In genomic region chr3L:20444815-20445519, dm6 we compare ENCODE assay signal across 1 fruit fly cellular context.
TF ChIP-seq lines count a peak whose summit lies in the region.

No protein-coding gene starts in this region.

TF ChIP-seq in whole organism, embryonic, 481 proteins besides CTCF, POLR2A, EP300 and RAD21 (continued from another document and continues in another):
- peak; percentile 82 for TF ChIP-seq CG9932 (GFP tag; IDR thresholded peaks at IDR 0.05; lab: Robert Waterston, UW)
- TF ChIP-seq CG10565 (GFP tag; optimal IDR thresholded peaks at IDR 0.05; lab: Kevin White, UChicago): peak; percentile 23
- TF ChIP-seq Camta (GFP tag; optimal IDR thresholded peaks at IDR 0.05; lab: Kevin White, UChicago): peak; percentile 40
- TF ChIP-seq slbo (GFP tag; IDR thresholded peaks at IDR 0.05; lab: Robert Waterston, UW): peak; percentile 89
- peak; percentile 92 for TF ChIP-seq Awh (GFP tag; IDR thresholded peaks at IDR 0.05; lab: Robert Waterston, UW)
- TF ChIP-seq cad (GFP tag; optimal IDR thresholded peaks at IDR 0.05; lab: Kevin White, UChicago): no peak
- no peak for TF ChIP-seq CG3995 (GFP tag; optimal IDR thresholded peaks at IDR 0.05; lab: Kevin White, UChicago)
- TF ChIP-seq CG2875 (GFP tag; optimal IDR thresholded peaks at IDR 0.05; lab: Kevin White, UChicago): peak; percentile 83
- TF ChIP-seq gsb-n (tag; optimal IDR thresholded peaks at IDR 0.05; lab: Kevin White, UChicago): peak; percentile 74
- peak; percentile 69 for TF ChIP-seq CG9817 (tag; optimal IDR thresholded peaks at IDR 0.05; lab: Kevin White, UChicago)
- peak; percentile 63 for TF ChIP-seq Deaf1 (tag; optimal IDR thresholded peaks at IDR 0.05; lab: Kevin White, UChicago)
- TF ChIP-seq prd (optimal IDR thresholded peaks at IDR 0.05; lab: Kevin White, UChicago): no peak
- TF ChIP-seq prd (GFP tag; IDR thresholded peaks at IDR 0.05; lab: Robert Waterston, UW): peak; percentile 94
- no peak for TF ChIP-seq cg (GFP tag; optimal IDR thresholded peaks at IDR 0.05; lab: Kevin White, UChicago)
- peak; percentile 78 for TF ChIP-seq D19A (tag; optimal IDR thresholded peaks at IDR 0.05; lab: Kevin White, UChicago)
- TF ChIP-seq Hr51 (GFP tag; optimal IDR thresholded peaks at IDR 0.05; lab: Kevin White, UChicago): peak in 1 of 2 experiments; percentile 90
- 0 out of 3 replicates have a peak, but pooled peaks have one; percentile 15 for TF ChIP-seq hb (GFP tag; IDR thresholded peaks at IDR 0.05; lab: Robert Waterston, UW; ENCODE audit: partially characterized antibody)
- TF ChIP-seq CG10209 (GFP tag; optimal IDR thresholded peaks at IDR 0.05; lab: Kevin White, UChicago): peak; percentile 83
- TF ChIP-seq Scr (GFP tag; IDR thresholded peaks at IDR 0.05; lab: Robert Waterston, UW; ENCODE audit: partially characterized antibody): 0 out of 2 replicates have a peak, but pooled peaks have one; percentile 9
- TF ChIP-seq CG2116 (GFP tag; optimal IDR thresholded peaks at IDR 0.05; lab: Kevin White, UChicago): peak; percentile 52
- peak; percentile 28 for TF ChIP-seq psq (GFP tag; optimal IDR thresholded peaks at IDR 0.05; lab: Kevin White, UChicago)
- TF ChIP-seq CG7271 (tag; optimal IDR thresholded peaks at IDR 0.05; lab: Kevin White, UChicago): peak; percentile 71
- TF ChIP-seq CG4282 (GFP tag; optimal IDR thresholded peaks at IDR 0.05; lab: Kevin White, UChicago): peak; percentile 27
- no peak for TF ChIP-seq chinmo (GFP tag; IDR thresholded peaks at IDR 0.05; lab: Robert Waterston, UW; ENCODE audit: partially characterized antibody)
- TF ChIP-seq CkIIα-i1 (GFP tag; IDR thresholded peaks at IDR 0.05; lab: Robert Waterston, UW): 0 out of 2 replicates have a peak, but pooled peaks have one; percentile 23
- peak; percentile 72 for TF ChIP-seq CG15011 (GFP tag; optimal IDR thresholded peaks at IDR 0.05; lab: Kevin White, UChicago)
- TF ChIP-seq so (GFP tag; IDR thresholded peaks at IDR 0.05; lab: Robert Waterston, UW): peak; percentile 91
- TF ChIP-seq Hand (GFP tag; optimal IDR thresholded peaks at IDR 0.05; lab: Kevin White, UChicago): peak; percentile 44
- peak; percentile 89 for TF ChIP-seq CG15269 (tag; optimal IDR thresholded peaks at IDR 0.05; lab: Kevin White, UChicago)
- TF ChIP-seq slou (GFP tag; optimal IDR thresholded peaks at IDR 0.05; lab: Kevin White, UChicago): peak; percentile 47
- no peak for TF ChIP-seq ash1 (GFP tag; optimal IDR thresholded peaks at IDR 0.05; lab: Kevin White, UChicago)
- TF ChIP-seq Atf6 (GFP tag; IDR thresholded peaks at IDR 0.05; lab: Robert Waterston, UW): peak; percentile 92
- no peak for TF ChIP-seq stwl (tag; optimal IDR thresholded peaks at IDR 0.05; lab: Kevin White, UChicago)
- peak; percentile 63; the same call in 1 of the 2 replicates for TF ChIP-seq GATAe (GFP tag; conservative IDR thresholded peaks at IDR 0.05; lab: Robert Waterston, UW)
- peak; percentile 91 for TF ChIP-seq H2.0 (GFP tag; IDR thresholded peaks at IDR 0.05; lab: Robert Waterston, UW)
- no peak for TF ChIP-seq tll (GFP tag; optimal IDR thresholded peaks at IDR 0.05; lab: Kevin White, UChicago)
- peak; percentile 90 for TF ChIP-seq CG7839 (tag; optimal IDR thresholded peaks at IDR 0.05; lab: Kevin White, UChicago)
- TF ChIP-seq CG10274 (GFP tag; optimal IDR thresholded peaks at IDR 0.05; lab: Kevin White, UChicago): peak; percentile 52
- TF ChIP-seq CG12744 (GFP tag; optimal IDR thresholded peaks at IDR 0.05; lab: Kevin White, UChicago): peak; percentile 7
- TF ChIP-seq schlank (tag; optimal IDR thresholded peaks at IDR 0.05; lab: Kevin White, UChicago): peak; percentile 47
- TF ChIP-seq pita (GFP tag; optimal IDR thresholded peaks at IDR 0.05; lab: Kevin White, UChicago): no peak
- TF ChIP-seq CG13123 (GFP tag; optimal IDR thresholded peaks at IDR 0.05; lab: Kevin White, UChicago): peak; percentile 57
- peak; percentile 79 for TF ChIP-seq zen (tag; optimal IDR thresholded peaks at IDR 0.05; lab: Kevin White, UChicago)
- peak; percentile 78 for TF ChIP-seq CG18619 (GFP tag; optimal IDR thresholded peaks at IDR 0.05; lab: Kevin White, UChicago)
- TF ChIP-seq Nf-YB (GFP tag; optimal IDR thresholded peaks at IDR 0.05; lab: Kevin White, UChicago): peak; percentile 57
- peak; percentile 85 for TF ChIP-seq CG10979 (tag; optimal IDR thresholded peaks at IDR 0.05; lab: Kevin White, UChicago)
- no peak for TF ChIP-seq CG42726 (GFP tag; IDR thresholded peaks at IDR 0.05; lab: Robert Waterston, UW; ENCODE audit: partially characterized antibody)
- TF ChIP-seq CG6765 (GFP tag; optimal IDR thresholded peaks at IDR 0.05; lab: Kevin White, UChicago): peak; percentile 65
- peak; percentile 89 for TF ChIP-seq CG1024 (GFP tag; IDR thresholded peaks at IDR 0.05; lab: Robert Waterston, UW)
- peak; percentile 75 for TF ChIP-seq MTF-1 (GFP tag; optimal IDR thresholded peaks at IDR 0.05; lab: Kevin White, UChicago; ENCODE audit: borderline replicate concordance)
- TF ChIP-seq PHDP (tag; optimal IDR thresholded peaks at IDR 0.05; lab: Kevin White, UChicago): peak; percentile 84
- TF ChIP-seq CG12942 (GFP tag; optimal IDR thresholded peaks at IDR 0.05; lab: Kevin White, UChicago): peak; percentile 68
- TF ChIP-seq sob (GFP tag; IDR thresholded peaks at IDR 0.05; lab: Robert Waterston, UW): peak; percentile 93
- TF ChIP-seq CG11696 (GFP tag; IDR thresholded peaks at IDR 0.05; lab: Robert Waterston, UW): peak; percentile 80
- TF ChIP-seq Doc3 (GFP tag; IDR thresholded peaks at IDR 0.05; lab: Robert Waterston, UW; ENCODE audit: partially characterized antibody): no peak
- TF ChIP-seq tgo (GFP tag; IDR thresholded peaks at IDR 0.05; lab: Robert Waterston, UW): peak; percentile 91
- TF ChIP-seq tup (GFP tag; optimal IDR thresholded peaks at IDR 0.05; lab: Kevin White, UChicago): peak; percentile 45
- peak; percentile 58 for TF ChIP-seq CG8359 (GFP tag; optimal IDR thresholded peaks at IDR 0.05; lab: Kevin White, UChicago; ENCODE audit: borderline replicate concordance)
- no peak for TF ChIP-seq HmgD (GFP tag; optimal IDR thresholded peaks at IDR 0.05; lab: Kevin White, UChicago)
- no peak for TF ChIP-seq CG3163 (GFP tag; optimal IDR thresholded peaks at IDR 0.05; lab: Kevin White, UChicago)
- no peak for TF ChIP-seq Sry-β (GFP tag; optimal IDR thresholded peaks at IDR 0.05; lab: Kevin White, UChicago)
- no peak for TF ChIP-seq CG16863 (GFP tag; optimal IDR thresholded peaks at IDR 0.05; lab: Kevin White, UChicago)
- TF ChIP-seq CG5245 (GFP tag; optimal IDR thresholded peaks at IDR 0.05; lab: Kevin White, UChicago): peak; percentile 80
- no peak; the same call in 1 of the 2 replicates for TF ChIP-seq Gsc (GFP tag; IDR thresholded peaks at IDR 0.05; lab: Robert Waterston, UW)
- TF ChIP-seq Dref (GFP tag; IDR thresholded peaks at IDR 0.05; lab: Robert Waterston, UW): 0 out of 2 replicates have a peak, but pooled peaks have one; percentile 36
- TF ChIP-seq ac (GFP tag; optimal IDR thresholded peaks at IDR 0.05; lab: Kevin White, UChicago): no peak
- 0 out of 2 replicates have a peak, but pooled peaks have one; percentile 27 for TF ChIP-seq crol (GFP tag; IDR thresholded peaks at IDR 0.05; lab: Robert Waterston, UW)
- TF ChIP-seq CG11560 (tag; IDR thresholded peaks at IDR 0.05; lab: Robert Waterston, UW): 0 out of 3 replicates have a peak, but pooled peaks have one; percentile 48
- peak; percentile 85 for TF ChIP-seq CG11093 (GFP tag; IDR thresholded peaks at IDR 0.05; lab: Robert Waterston, UW)
- TF ChIP-seq CG10462 (GFP tag; optimal IDR thresholded peaks at IDR 0.05; lab: Kevin White, UChicago): peak; percentile 54
- TF ChIP-seq CG8388 (GFP tag; optimal IDR thresholded peaks at IDR 0.05; lab: Kevin White, UChicago): peak; percentile 83
- TF ChIP-seq Fer2 (tag; optimal IDR thresholded peaks at IDR 0.05; lab: Kevin White, UChicago): peak; percentile 60
- TF ChIP-seq CG17568 (GFP tag; optimal IDR thresholded peaks at IDR 0.05; lab: Kevin White, UChicago): peak; percentile 79
- no peak for TF ChIP-seq gro (GFP tag; optimal IDR thresholded peaks at IDR 0.05; lab: Kevin White, UChicago)
- peak; percentile 90 for TF ChIP-seq HLH3B (GFP tag; IDR thresholded peaks at IDR 0.05; lab: Robert Waterston, UW)
- peak; percentile 20 for TF ChIP-seq CG33557 (GFP tag; optimal IDR thresholded peaks at IDR 0.05; lab: Kevin White, UChicago)
- no peak for TF ChIP-seq CG9876 (GFP tag; optimal IDR thresholded peaks at IDR 0.05; lab: Kevin White, UChicago)
- TF ChIP-seq twi (tag; optimal IDR thresholded peaks at IDR 0.05; lab: Kevin White, UChicago): peak; percentile 51
- TF ChIP-seq bowl (GFP tag; IDR thresholded peaks at IDR 0.05; lab: Robert Waterston, UW): peak; percentile 84
- TF ChIP-seq NfI (GFP tag; optimal IDR thresholded peaks at IDR 0.05; lab: Kevin White, UChicago): peak; percentile 73
- TF ChIP-seq NC2β (GFP tag; optimal IDR thresholded peaks at IDR 0.05; lab: Kevin White, UChicago): peak; percentile 26
- peak; percentile 22 for TF ChIP-seq CG4617 (GFP tag; optimal IDR thresholded peaks at IDR 0.05; lab: Kevin White, UChicago; ENCODE audit: borderline replicate concordance)
- TF ChIP-seq CG10366 (GFP tag; IDR thresholded peaks at IDR 0.05; lab: Robert Waterston, UW): peak; percentile 90
- peak; percentile 82 for TF ChIP-seq CG3407 (GFP tag; optimal IDR thresholded peaks at IDR 0.05; lab: Kevin White, UChicago)
- peak; percentile 86 for TF ChIP-seq CG3281 (GFP tag; optimal IDR thresholded peaks at IDR 0.05; lab: Kevin White, UChicago)
- no peak for TF ChIP-seq usp (GFP tag; optimal IDR thresholded peaks at IDR 0.05; lab: Kevin White, UChicago)
- TF ChIP-seq ham (GFP tag; IDR thresholded peaks at IDR 0.05; lab: Robert Waterston, UW): 0 out of 2 replicates have a peak, but pooled peaks have one; percentile 50
- TF ChIP-seq fd102C (GFP tag; optimal IDR thresholded peaks at IDR 0.05; lab: Kevin White, UChicago): no peak
- peak; percentile 85 for TF ChIP-seq Max (GFP tag; optimal IDR thresholded peaks at IDR 0.05; lab: Kevin White, UChicago)
- peak; percentile 49 for TF ChIP-seq CG2202 (tag; optimal IDR thresholded peaks at IDR 0.05; lab: Kevin White, UChicago)
- TF ChIP-seq mirr (GFP tag; optimal IDR thresholded peaks at IDR 0.05; lab: Kevin White, UChicago): no peak
- TF ChIP-seq eve (GFP tag; optimal IDR thresholded peaks at IDR 0.05; lab: Kevin White, UChicago): peak in 1 of 2 experiments; percentile 62
- no peak for TF ChIP-seq Sry-δ (GFP tag; optimal IDR thresholded peaks at IDR 0.05; lab: Kevin White, UChicago)
- peak; percentile 75 for TF ChIP-seq CG31224 (GFP tag; IDR thresholded peaks at IDR 0.05; lab: Robert Waterston, UW)
- no peak for TF ChIP-seq yki (optimal IDR thresholded peaks at IDR 0.05; lab: Kevin White, UChicago)
- peak; percentile 78; the same call in 1 of the 2 replicates for TF ChIP-seq Doc2 (GFP tag; IDR thresholded peaks at IDR 0.05; lab: Robert Waterston, UW)
- TF ChIP-seq Mad (GFP tag; optimal IDR thresholded peaks at IDR 0.05; lab: Kevin White, UChicago): peak; percentile 54
- TF ChIP-seq CG7556 (GFP tag; optimal IDR thresholded peaks at IDR 0.05; lab: Kevin White, UChicago): peak; percentile 85
- TF ChIP-seq fd96Cb (tag; optimal IDR thresholded peaks at IDR 0.05; lab: Kevin White, UChicago): peak; percentile 87
- TF ChIP-seq chn (GFP tag; optimal IDR thresholded peaks at IDR 0.05; lab: Kevin White, UChicago): peak; percentile 26
- peak; percentile 62 for TF ChIP-seq kay (GFP tag; optimal IDR thresholded peaks at IDR 0.05; lab: Kevin White, UChicago)
- peak; percentile 61; the same call in 1 of the 2 replicates for TF ChIP-seq CG16779 (GFP tag; IDR thresholded peaks at IDR 0.05; lab: Robert Waterston, UW)
- peak; percentile 56 for TF ChIP-seq ems (GFP tag; optimal IDR thresholded peaks at IDR 0.05; lab: Kevin White, UChicago)
- TF ChIP-seq CG6654 (GFP tag; optimal IDR thresholded peaks at IDR 0.05; lab: Kevin White, UChicago): peak; percentile 67
- peak; percentile 76 for TF ChIP-seq CG43689 (GFP tag; IDR thresholded peaks at IDR 0.05; lab: Robert Waterston, UW)
- TF ChIP-seq hbn (GFP tag; IDR thresholded peaks at IDR 0.05; lab: Robert Waterston, UW; ENCODE audit: partially characterized antibody): no peak
- peak; percentile 42 for TF ChIP-seq Dad (GFP tag; optimal IDR thresholded peaks at IDR 0.05; lab: Kevin White, UChicago)
- peak; percentile 86 for TF ChIP-seq Oli (tag; optimal IDR thresholded peaks at IDR 0.05; lab: Kevin White, UChicago)
- TF ChIP-seq CG18262 (tag; optimal IDR thresholded peaks at IDR 0.05; lab: Kevin White, UChicago): peak; percentile 88
- peak; percentile 3 for TF ChIP-seq CG15073 (GFP tag; optimal IDR thresholded peaks at IDR 0.05; lab: Kevin White, UChicago)
- peak; percentile 86 for TF ChIP-seq toy (GFP tag; IDR thresholded peaks at IDR 0.05; lab: Robert Waterston, UW)
- TF ChIP-seq hkb (optimal IDR thresholded peaks at IDR 0.05; lab: Kevin White, UChicago): no peak
- TF ChIP-seq hkb (GFP tag; IDR thresholded peaks at IDR 0.05; lab: Robert Waterston, UW): peak; percentile 95
- peak; percentile 15 for TF ChIP-seq repo (GFP tag; optimal IDR thresholded peaks at IDR 0.05; lab: Kevin White, UChicago)
- TF ChIP-seq az2 (GFP tag; optimal IDR thresholded peaks at IDR 0.05; lab: Kevin White, UChicago): peak; percentile 83
- no peak for TF ChIP-seq Lpt (GFP tag; optimal IDR thresholded peaks at IDR 0.05; lab: Kevin White, UChicago)
- peak; percentile 83 for TF ChIP-seq Rx (GFP tag; IDR thresholded peaks at IDR 0.05; lab: Robert Waterston, UW)
- peak; percentile 32 for TF ChIP-seq vfl (GFP tag; optimal IDR thresholded peaks at IDR 0.05; lab: Kevin White, UChicago)
- peak; percentile 93 for TF ChIP-seq chm (GFP tag; IDR thresholded peaks at IDR 0.05; lab: Robert Waterston, UW)
- TF ChIP-seq HLH54F (GFP tag; optimal IDR thresholded peaks at IDR 0.05; lab: Kevin White, UChicago): peak; percentile 32
- TF ChIP-seq CG11398 (GFP tag; optimal IDR thresholded peaks at IDR 0.05; lab: Kevin White, UChicago): no peak
- peak in 1 of 2 experiments; percentile 78 for TF ChIP-seq Eip74EF (GFP tag; optimal IDR thresholded peaks at IDR 0.05; lab: Kevin White, UChicago)
- TF ChIP-seq Six4 (GFP tag; optimal IDR thresholded peaks at IDR 0.05; lab: Kevin White, UChicago): peak; percentile 80
- peak; percentile 80 for TF ChIP-seq NFAT (GFP tag; IDR thresholded peaks at IDR 0.05; lab: Robert Waterston, UW)
- no peak for TF ChIP-seq CG16813 (GFP tag; IDR thresholded peaks at IDR 0.05; lab: Robert Waterston, UW; ENCODE audit: partially characterized antibody)
- no peak for TF ChIP-seq pros (GFP tag; optimal IDR thresholded peaks at IDR 0.05; lab: Kevin White, UChicago)
- peak; percentile 91 for TF ChIP-seq stc (GFP tag; IDR thresholded peaks at IDR 0.05; lab: Robert Waterston, UW)
- peak; percentile 75 for TF ChIP-seq croc (GFP tag; conservative IDR thresholded peaks at IDR 0.05; lab: Robert Waterston, UW)
- TF ChIP-seq Drgx (GFP tag; IDR thresholded peaks at IDR 0.05; lab: Robert Waterston, UW): peak; percentile 90
